Worm (Caenorhabditis elegans) whole organism, early embryonic: Measurements from ENCODE around the gene F53B2.8.
"Not testable (repeated sequence)": the region's sequence is repeated elsewhere in the genome, so short reads cannot be mapped to it uniquely, and the experiment has no call there.

Experiments used
- B0310.2 ChIP-seq: sonication (generic microtip); optimal IDR thresholded peaks from 2 replicates; lab custom pipeline; 2016; ENCODE audit warnings: mild to moderate bottlenecking, missing genetic modification characterization, missing compliant biosample characterization
- F13C5.2 ChIP-seq: sonication (generic microtip); optimal IDR thresholded peaks from 2 replicates; lab custom pipeline; 2017; ENCODE audit warnings: mild to moderate bottlenecking, missing genetic modification characterization, inconsistent platforms, missing compliant biosample characterization
- aly-1 ChIP-seq: sonication (generic microtip); optimal IDR thresholded peaks from 2 replicates; lab custom pipeline; 2016; ENCODE audit warnings: missing genetic modification characterization, missing compliant biosample characterization
- ama-1 ChIP-seq: fragments of 150-350 bp; optimal IDR thresholded peaks from 2 replicates; lab custom pipeline; 2014
- ceh-13 ChIP-seq: fragments of 200-800 bp; sonication (Bioruptor generic); optimal IDR thresholded peaks from 2 replicates; lab custom pipeline; 2018; ENCODE audit warnings: mild to moderate bottlenecking, missing genetic modification characterization, missing compliant biosample characterization
- ceh-36 ChIP-seq: sonication (generic microtip); optimal IDR thresholded peaks from 2 replicates; lab custom pipeline; 2016; ENCODE audit warnings: missing genetic modification characterization, inconsistent platforms, missing compliant biosample characterization
- flt-1 ChIP-seq: fragments of 200-800 bp; sonication (Bioruptor generic); IDR thresholded peaks from 2 replicates; pipeline ENCODE4 v1.3.6; 2022; ENCODE audit warnings: missing genetic modification characterization, missing compliant biosample characterization
- hmbx-1 ChIP-seq: sonication (generic microtip); optimal IDR thresholded peaks from 2 replicates; lab custom pipeline; 2016; ENCODE audit warnings: mild to moderate bottlenecking, missing genetic modification characterization, missing compliant biosample characterization
- hmg-4 ChIP-seq: fragments of 200-800 bp; sonication (Bioruptor generic); optimal IDR thresholded peaks from 2 replicates; lab custom pipeline; 2018; ENCODE audit warnings: mild to moderate bottlenecking, missing genetic modification characterization, missing compliant biosample characterization
- hnd-1 ChIP-seq: sonication (generic microtip); optimal IDR thresholded peaks from 2 replicates; lab custom pipeline; 2016; ENCODE audit warnings: missing genetic modification characterization, missing compliant biosample characterization
- scrt-1 ChIP-seq: fragments of 200-800 bp; sonication (Bioruptor generic); IDR thresholded peaks from 2 replicates; pipeline ENCODE4 v1.3.6; 2022; ENCODE audit warnings: missing genetic modification characterization, missing compliant biosample characterization
- tbx-11 ChIP-seq: fragments of 200-800 bp; sonication (Bioruptor generic); IDR thresholded peaks from 2 replicates; pipeline ENCODE4 v1.3.6; 2022; ENCODE audit warnings: missing genetic modification characterization, missing compliant biosample characterization
- tbx-37 ChIP-seq: fragments of 200-800 bp; sonication (Bioruptor generic); conservative IDR thresholded peaks from 2 replicates; pipeline ENCODE4 v1.3.6; 2022; ENCODE audit warnings: missing genetic modification reagents, missing genetic modification characterization, missing compliant biosample characterization
- tra-4 ChIP-seq: sonication (generic microtip); optimal IDR thresholded peaks from 2 replicates; lab custom pipeline; 2017; ENCODE audit warnings: missing genetic modification characterization, missing compliant biosample characterization

ce11 chrIV:12476942-12477341 is 50.3 kb downstream of the F53B2.8 start, which contains the start of gene T04A11.1:
- TF ChIP-seq flt-1 (GFP tag; lab: Robert Waterston, UW); ama-1 (lab: Kevin White, UChicago); hnd-1 (tag; lab: Kevin White, UChicago); tbx-37; ceh-36 (tag; lab: Kevin White, UChicago); aly-1 (tag; lab: Kevin White, UChicago); B0310.2 (tag; lab: Kevin White, UChicago); tbx-11 (GFP tag; lab: Robert Waterston, UW); hmg-4; tra-4 (tag; lab: Kevin White, UChicago); hmbx-1; F13C5.2; scrt-1; ceh-13 (GFP tag; lab: Kevin White, UChicago): not testable (repeated sequence)
